Fruit fly (Drosophila melanogaster): ENCODE data around the gene CG18048.

Gene CG18048

DNA sequence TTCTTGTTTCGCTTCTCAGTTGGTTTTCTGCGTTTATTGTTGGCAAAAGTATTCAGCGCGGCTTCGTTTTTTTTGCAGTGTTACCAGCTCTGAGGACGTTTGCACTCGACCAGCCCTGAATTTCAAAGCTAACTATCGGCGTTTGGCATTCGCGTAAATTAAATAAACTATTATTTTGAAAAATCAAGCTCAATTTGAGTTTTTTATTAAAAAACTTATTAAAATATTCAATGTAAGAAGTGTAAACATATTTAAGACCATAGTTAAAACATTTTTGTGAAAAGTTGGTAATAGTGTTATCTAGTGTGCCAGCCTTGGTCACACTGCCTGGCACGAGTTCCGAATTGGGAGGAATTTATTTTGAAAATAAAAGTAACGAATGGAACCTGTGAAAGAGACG lies at the start of gene CG18048, which contains the start of gene SmD2 (continued):
- TF ChIP-seq org-1 (GFP tag; optimal IDR thresholded peaks at IDR 0.05) (no peak), pum (GFP tag; optimal IDR thresholded peaks at IDR 0.05) (no peak), ac (GFP tag; optimal IDR thresholded peaks at IDR 0.05) (no peak), CG10209 (GFP tag; optimal IDR thresholded peaks at IDR 0.05) (no peak)

DNA sequence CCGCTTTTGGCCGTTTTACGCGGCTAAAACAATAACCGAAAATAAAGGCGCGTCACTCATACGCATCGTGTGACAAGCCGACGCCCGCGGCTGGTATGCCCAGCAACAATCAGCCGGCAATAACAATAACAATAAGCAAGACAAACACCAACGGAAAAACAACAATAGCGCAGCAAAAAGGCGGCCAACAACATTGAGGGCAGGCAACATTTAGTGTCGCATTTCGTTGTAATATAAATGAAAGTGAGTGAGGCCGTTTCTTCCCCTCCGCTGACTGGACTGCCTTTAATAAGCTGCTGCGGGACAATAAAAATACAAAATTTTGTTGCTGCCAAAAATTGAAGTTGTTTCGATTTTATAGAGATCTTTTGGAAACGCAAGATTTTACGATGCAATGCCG lies 48.7 kb upstream of the CG18048 start:
- TF ChIP-seq sd (tag; optimal IDR thresholded peaks at IDR 0.05): peak; percentile 72
- TF ChIP-seq Dref (GFP tag; IDR thresholded peaks at IDR 0.05): no peak
- no peak for TF ChIP-seq sqz (GFP tag; optimal IDR thresholded peaks at IDR 0.05)
- peak; percentile 53 for TF ChIP-seq CG11504 (tag; optimal IDR thresholded peaks at IDR 0.05)
- TF ChIP-seq CG11696 (GFP tag; IDR thresholded peaks at IDR 0.05): no peak
- TF ChIP-seq Sox102F (GFP tag; optimal IDR thresholded peaks at IDR 0.05): peak; percentile 0
- TF ChIP-seq ci (GFP tag; IDR thresholded peaks at IDR 0.05): peak; percentile 47; the same call in 1 of the 3 replicates
- TF ChIP-seq nom (GFP tag; optimal IDR thresholded peaks at IDR 0.05): no peak
- TF ChIP-seq dysf (GFP tag; IDR thresholded peaks at IDR 0.05): no peak
- no peak for TF ChIP-seq H15 (GFP tag; IDR thresholded peaks at IDR 0.05)
- peak; percentile 16 for TF ChIP-seq abd-A (tag; optimal IDR thresholded peaks at IDR 0.05)
- no peak for TF ChIP-seq CG7786 (GFP tag; optimal IDR thresholded peaks at IDR 0.05)
- 0 out of 4 replicates have a peak, but pooled peaks have one; percentile 49 for TF ChIP-seq chinmo (GFP tag; IDR thresholded peaks at IDR 0.05; ENCODE audit: partially characterized antibody)
- no peak for TF ChIP-seq onecut (GFP tag; IDR thresholded peaks at IDR 0.05)
- TF ChIP-seq kni (GFP tag; optimal IDR thresholded peaks at IDR 0.05): peak; percentile 46
- no peak for TF ChIP-seq twi (tag; optimal IDR thresholded peaks at IDR 0.05)
- peak; percentile 82 for TF ChIP-seq Blimp-1 (GFP tag; optimal IDR thresholded peaks at IDR 0.05)

- TF ChIP-seq Sry-β (GFP tag; optimal IDR thresholded peaks at IDR 0.05) (no peak), fru (optimal IDR thresholded peaks at IDR 0.05) (no peak), chinmo (GFP tag; IDR thresholded peaks at IDR 0.05; ENCODE audit: partially characterized antibody) (0 out of 4 replicates have a peak, but pooled peaks have one; percentile 72), Trl (optimal IDR thresholded peaks at IDR 0.05) (no peak), Trl (GFP tag; optimal IDR thresholded peaks at IDR 0.05) (no peak)
These were observed 47.1 kb upstream of the CG18048 start, which contains the start of gene Osi14 for dm6 chr3R:6298828-6299227. Gene Osi14 (plus strand): TSS chr3R:6299128.

- TF ChIP-seq Blimp-1 (GFP tag; optimal IDR thresholded peaks at IDR 0.05): peak; percentile 61
- TF ChIP-seq CG12769 (tag; optimal IDR thresholded peaks at IDR 0.05): no peak
- peak; percentile 42 for TF ChIP-seq CG13894 (tag; optimal IDR thresholded peaks at IDR 0.05)
- peak; percentile 83 for TF ChIP-seq kni (GFP tag; optimal IDR thresholded peaks at IDR 0.05)
- 0 out of 3 replicates have a peak, but pooled peaks have one; percentile 21 for TF ChIP-seq sr (GFP tag; IDR thresholded peaks at IDR 0.05)
- TF ChIP-seq Nf-YB (GFP tag; optimal IDR thresholded peaks at IDR 0.05): no peak
- TF ChIP-seq vvl (GFP tag; IDR thresholded peaks at IDR 0.05): peak; percentile 91
These were observed 44.6 kb upstream of the CG18048 start, which contains the start of gene Osi15 for dm6 chr3R:6301257-6301839. Gene Osi15 (plus strand): TSS chr3R:6301804.

dm6 chr3R:6303738-6304137 lies 42.2 kb upstream of the CG18048 start, which contains the start of gene CG46396:
Gene CG46396 (plus strand): TSS chr3R:6304038.
- TF ChIP-seq dysf (GFP tag; IDR thresholded peaks at IDR 0.05) (no peak), pfk (GFP tag; optimal IDR thresholded peaks at IDR 0.05) (no peak), CG12219 (GFP tag; optimal IDR thresholded peaks at IDR 0.05) (no peak), ab (GFP tag; optimal IDR thresholded peaks at IDR 0.05) (no peak), gcm2 (GFP tag; optimal IDR thresholded peaks at IDR 0.05) (no peak), CG32532 (GFP tag; IDR thresholded peaks at IDR 0.05) (no peak), CG17612 (GFP tag; IDR thresholded peaks at IDR 0.05) (no peak), CG6654 (GFP tag; optimal IDR thresholded peaks at IDR 0.05) (no peak), CG12299 (tag; optimal IDR thresholded peaks at IDR 0.05) (no peak), CG3847 (GFP tag; IDR thresholded peaks at IDR 0.05) (no peak), CG6765 (GFP tag; optimal IDR thresholded peaks at IDR 0.05) (no peak), run (tag; optimal IDR thresholded peaks at IDR 0.05) (no peak), z (GFP tag; IDR thresholded peaks at IDR 0.05) (no peak), CG17328 (GFP tag; IDR thresholded peaks at IDR 0.05) (no peak), CG16813 (GFP tag; IDR thresholded peaks at IDR 0.05; ENCODE audit: partially characterized antibody) (no peak), knrl (GFP tag; IDR thresholded peaks at IDR 0.05; ENCODE audit: partially characterized antibody) (no peak)
